Worm (Caenorhabditis elegans) whole organism, L4 larva: Measurements from ENCODE around the gene sre-53.

Source experiments
- ceh-62 ChIP-seq: sonication (generic microtip); optimal IDR thresholded peaks from 2 replicates; lab custom pipeline; 2017; ENCODE audit warnings: missing biosample characterization, missing genetic modification characterization
- daf-8 ChIP-seq: fragments of 200-800 bp; sonication (Bioruptor generic); IDR thresholded peaks from 2 replicates; pipeline ENCODE4 v1.3.6; 2022; ENCODE audit warnings: missing genetic modification characterization, missing compliant biosample characterization
- dpl-1 ChIP-seq: fragments of 150-350 bp; optimal IDR thresholded peaks from 2 replicates; lab custom pipeline; 2014; ENCODE audit warnings: missing biosample characterization, missing genetic modification reagents, missing genetic modification characterization
- lin-13 ChIP-seq: fragments of 150-350 bp; optimal IDR thresholded peaks from 2 replicates; lab custom pipeline; 2014; ENCODE audit warnings: missing biosample characterization, missing genetic modification reagents, missing genetic modification characterization
- nhr-28 ChIP-seq: fragments of 150-350 bp; optimal IDR thresholded peaks from 2 replicates; lab custom pipeline; 2014; ENCODE audit warnings: missing biosample characterization, missing genetic modification characterization
- pha-4 ChIP-seq, 2 experiments: fragments of 150-350 bp in 1 of 2; fragments of 200-800 bp in 1 of 2; sonication (Bioruptor generic) in 1 of 2; IDR thresholded peaks in 1 of 2; optimal IDR thresholded peaks in 1 of 2; 2 replicates each; pipeline versions ENCODE4 v1.3.6 to Lab custom; 2014 to 2022; ENCODE audit warnings: missing genetic modification characterization in 2 of 2, missing genetic modification reagents in 2 of 2, missing biosample characterization in 1 of 2, missing compliant biosample characterization in 1 of 2
- set-16 ChIP-seq: fragments of 200-800 bp; sonication (Bioruptor generic); IDR thresholded peaks from 2 replicates; pipeline ENCODE4 v1.3.6; 2022; ENCODE audit warnings: missing genetic modification reagents, missing genetic modification characterization, missing compliant biosample characterization
- tag-97 ChIP-seq: fragments of 200-800 bp; sonication (Bioruptor generic); IDR thresholded peaks from 2 replicates; pipeline ENCODE4 v1.3.6; 2022; ENCODE audit warnings: missing genetic modification characterization, missing compliant biosample characterization
- unc-62 ChIP-seq, 3 experiments: fragments of 150-350 bp in 1 of 3; sonication (generic microtip); optimal IDR thresholded peaks in 2 of 3; peaks in 1 of 3; 1 replicate in 1 of 3; 2 replicates in 2 of 3; lab custom pipeline; 2014 to 2017; ENCODE audit warnings: missing biosample characterization in 3 of 3, missing genetic modification characterization in 3 of 3, missing genetic modification reagents in 3 of 3, missing genotype in 1 of 3

ce11 chrII:12280360-12280759 is 42.8 kb downstream of the sre-53 start, which contains the start of gene ife-5:
- TF ChIP-seq ceh-62 (tag; lab: Kevin White, UChicago) (no peak), unc-62 (GFP tag; optimal IDR thresholded peaks at IDR 0.05 in 1 of 2; lab: Kevin White, UChicago) (no peak), unc-62 (tag; optimal IDR thresholded peaks at IDR 0.05; lab: Kevin White, UChicago) (no peak), tag-97 (GFP tag; lab: Robert Waterston, UW) (no peak), pha-4 (GFP tag; IDR thresholded peaks at IDR 0.05; lab: Robert Waterston, UW) (no peak), pha-4 (tag; optimal IDR thresholded peaks at IDR 0.05; lab: Kevin White, UChicago) (no peak), set-16 (GFP tag; lab: Robert Waterston, UW) (no peak), dpl-1 (GFP tag; lab: Kevin White, UChicago) (no peak), lin-13 (GFP tag; lab: Kevin White, UChicago) (no peak), daf-8 (no peak), nhr-28 (tag; lab: Kevin White, UChicago) (no peak)
